Worm (Caenorhabditis elegans) whole organism, L4 larva: Measurements from ENCODE around the gene str-61.

Experiments
- F37D6.2 ChIP-seq: sonication (generic microtip); optimal IDR thresholded peaks from 2 replicates; lab custom pipeline; 2016; ENCODE audit warnings: mild to moderate bottlenecking, missing genetic modification characterization, missing compliant biosample characterization
- F49E8.2 ChIP-seq: sonication (generic microtip); optimal IDR thresholded peaks from 2 replicates; lab custom pipeline; 2016; ENCODE audit warnings: missing compliant biosample characterization, mild to moderate bottlenecking, missing genetic modification characterization, borderline replicate concordance
- R02D3.7 ChIP-seq: fragments of 150-350 bp; sonication (generic microtip); optimal IDR thresholded peaks from 3 replicates; lab custom pipeline; 2014; ENCODE audit warnings: missing biosample characterization, missing genetic modification characterization
- ZK546.5 ChIP-seq, 2 experiments: sonication (generic microtip); optimal IDR thresholded peaks; 2 replicates each; lab custom pipeline; 2017; ENCODE audit warnings: missing biosample characterization in 2 of 2, missing genetic modification characterization in 2 of 2
- aha-1 ChIP-seq: fragments of 150-350 bp; peaks from one replicate; lab custom pipeline; 2014; ENCODE audit warnings: missing biosample characterization, missing genetic modification characterization
- aly-2 ChIP-seq: sonication (generic microtip); optimal IDR thresholded peaks from 2 replicates; lab custom pipeline; 2018; ENCODE audit warnings: missing biosample characterization, missing genetic modification characterization
- attf-4 ChIP-seq: sonication (generic microtip); optimal IDR thresholded peaks from 3 replicates; lab custom pipeline; 2017; ENCODE audit warnings: missing biosample characterization, missing genetic modification characterization
- ceh-82 ChIP-seq: sonication (generic microtip); optimal IDR thresholded peaks from 2 replicates; lab custom pipeline; 2017; ENCODE audit warnings: missing biosample characterization, missing genetic modification characterization
- ces-1 ChIP-seq: fragments of 150-350 bp; sonication (generic microtip); optimal IDR thresholded peaks from 4 replicates; lab custom pipeline; 2014; ENCODE audit warnings: missing biosample characterization, missing genetic modification reagents, missing genetic modification characterization
- ctbp-1 ChIP-seq: fragments of 200-800 bp; sonication (Bioruptor generic); IDR thresholded peaks from 2 replicates; pipeline ENCODE4 v1.3.6; 2022; ENCODE audit warnings: missing genetic modification reagents, missing genetic modification characterization, missing compliant biosample characterization
- dpl-1 ChIP-seq: fragments of 150-350 bp; optimal IDR thresholded peaks from 2 replicates; lab custom pipeline; 2014; ENCODE audit warnings: missing biosample characterization, missing genetic modification reagents, missing genetic modification characterization
- fkh-10 ChIP-seq: fragments of 150-350 bp; optimal IDR thresholded peaks from 2 replicates; lab custom pipeline; 2014; ENCODE audit warnings: missing biosample characterization, missing genetic modification reagents, missing genetic modification characterization
- hlh-11 ChIP-seq: fragments of 200-800 bp; sonication (Bioruptor generic); optimal IDR thresholded peaks from 2 replicates; lab custom pipeline; 2018; ENCODE audit warnings: mild to moderate bottlenecking, missing genetic modification characterization, missing compliant biosample characterization
- hlh-30 ChIP-seq: sonication (generic microtip); optimal IDR thresholded peaks from 2 replicates; lab custom pipeline; 2017; ENCODE audit warnings: antibody characterized with exemption, mild to moderate bottlenecking, missing genetic modification characterization, missing compliant biosample characterization; ENCODE audit not compliant: insufficient read depth
- jun-1 ChIP-seq: fragments of 150-350 bp; optimal IDR thresholded peaks from 2 replicates; lab custom pipeline; 2014; ENCODE audit warnings: missing biosample characterization, missing genetic modification reagents, missing genetic modification characterization
- lim-7 ChIP-seq: fragments of 200-800 bp; sonication (Bioruptor generic); IDR thresholded peaks from 2 replicates; pipeline ENCODE4 v1.3.6; 2022; ENCODE audit warnings: missing genetic modification characterization, missing compliant biosample characterization
- lin-29 ChIP-seq: fragments of 200-800 bp; sonication (Bioruptor generic); IDR thresholded peaks from 2 replicates; pipeline ENCODE4 v1.3.6; 2022; ENCODE audit warnings: missing genetic modification reagents, missing genetic modification characterization, missing compliant biosample characterization
- lir-3 ChIP-seq: sonication (generic microtip); optimal IDR thresholded peaks from 2 replicates; lab custom pipeline; 2016; ENCODE audit warnings: mild to moderate bottlenecking, missing genetic modification characterization, missing compliant biosample characterization
- lsy-2 ChIP-seq, 2 experiments: fragments of 150-350 bp in 1 of 2; sonication (generic microtip) in 1 of 2; optimal IDR thresholded peaks; 2 replicates each; lab custom pipeline; 2014 to 2017; ENCODE audit warnings: missing biosample characterization in 2 of 2, missing genetic modification characterization in 2 of 2
- mes-2 ChIP-seq: sonication (generic microtip); optimal IDR thresholded peaks from 2 replicates; lab custom pipeline; 2016; ENCODE audit warnings: missing genotype, mild to moderate bottlenecking, missing genetic modification characterization, missing compliant biosample characterization; ENCODE audit not compliant: poor library complexity, severe bottlenecking
- mxl-2 ChIP-seq: fragments of 200-800 bp; sonication (Bioruptor generic); conservative IDR thresholded peaks from 2 replicates; pipeline ENCODE4 v1.3.6; 2022; ENCODE audit warnings: missing genetic modification reagents, missing genetic modification characterization, missing compliant biosample characterization
- nhr-28 ChIP-seq: fragments of 150-350 bp; optimal IDR thresholded peaks from 2 replicates; lab custom pipeline; 2014; ENCODE audit warnings: missing biosample characterization, missing genetic modification characterization
- nhr-41 ChIP-seq: fragments of 200-800 bp; sonication (Bioruptor generic); IDR thresholded peaks from 2 replicates; pipeline ENCODE4 v1.3.6; 2022; ENCODE audit warnings: missing genetic modification reagents, missing genetic modification characterization, missing compliant biosample characterization
- php-3 ChIP-seq: fragments of 200-800 bp; sonication (Bioruptor generic); IDR thresholded peaks from 2 replicates; pipeline ENCODE4 v1.3.6; 2022; ENCODE audit warnings: missing genetic modification reagents, missing genetic modification characterization, missing compliant biosample characterization
- pqm-1 ChIP-seq: sonication (generic microtip); optimal IDR thresholded peaks from 2 replicates; lab custom pipeline; 2017; ENCODE audit warnings: missing biosample characterization, missing genetic modification characterization
- rbr-2 ChIP-seq: sonication (generic microtip); optimal IDR thresholded peaks from 2 replicates; lab custom pipeline; 2016; ENCODE audit warnings: missing genotype, missing genetic modification characterization, missing compliant biosample characterization
- set-16 ChIP-seq: fragments of 200-800 bp; sonication (Bioruptor generic); IDR thresholded peaks from 2 replicates; pipeline ENCODE4 v1.3.6; 2022; ENCODE audit warnings: missing genetic modification reagents, missing genetic modification characterization, missing compliant biosample characterization
- snpc-1.2 ChIP-seq: fragments of 200-800 bp; sonication (Bioruptor generic); IDR thresholded peaks from 2 replicates; pipeline ENCODE4 v1.3.6; 2022; ENCODE audit warnings: missing genetic modification reagents, missing genetic modification characterization, missing compliant biosample characterization
- unc-62 ChIP-seq, 3 experiments: fragments of 150-350 bp in 1 of 3; sonication (generic microtip); optimal IDR thresholded peaks in 2 of 3; peaks in 1 of 3; 1 replicate in 1 of 3; 2 replicates in 2 of 3; lab custom pipeline; 2014 to 2017; ENCODE audit warnings: missing biosample characterization in 3 of 3, missing genetic modification characterization in 3 of 3, missing genetic modification reagents in 3 of 3, missing genotype in 1 of 3
- ztf-11 ChIP-seq: fragments of 150-350 bp; optimal IDR thresholded peaks from 2 replicates; lab custom pipeline; 2014; ENCODE audit warnings: missing biosample characterization, missing genetic modification characterization

str-61 gene

ce11 chrV:16635911-16636310, 35.2 kb downstream of the str-61 start, which contains the start of gene mltn-11:
TSS of gene mltn-11 (plus strand) at chrV:16636186.
- TF ChIP-seq set-16 (no peak), mxl-2 (GFP tag; lab: Robert Waterston, UW) (no peak), dpl-1 (GFP tag; lab: Kevin White, UChicago) (no peak), ZK546.5 (tag; optimal IDR thresholded peaks at IDR 0.05; lab: Kevin White, UChicago) (no peak), lim-7 (GFP tag; lab: Robert Waterston, UW) (no peak), ces-1 (GFP tag; lab: Kevin White, UChicago) (no peak), jun-1 (tag; lab: Kevin White, UChicago) (no peak), lsy-2 (tag; optimal IDR thresholded peaks at IDR 0.05; lab: Kevin White, UChicago) (no peak), F49E8.2 (tag; lab: Kevin White, UChicago) (no peak)

ce11 chrV:16629600-16629999, 41.5 kb downstream of the str-61 start, which contains the start of gene srd-21:
TSS of gene srd-21 (plus strand) at chrV:16629900.
- peak; percentile 58 for TF ChIP-seq aha-1 (tag; lab: Kevin White, UChicago)
- TF ChIP-seq unc-62 (GFP tag; optimal IDR thresholded peaks at IDR 0.05 in 1 of 2; lab: Kevin White, UChicago) = peak in 1 of 2 experiments; percentile 27
- no peak for TF ChIP-seq unc-62 (tag; optimal IDR thresholded peaks at IDR 0.05; lab: Kevin White, UChicago)
- no peak for TF ChIP-seq R02D3.7 (tag; lab: Kevin White, UChicago)
- TF ChIP-seq ces-1 (GFP tag; lab: Kevin White, UChicago) = no peak
- no peak for TF ChIP-seq pqm-1

ce11 chrV:16628991-16629390, 42.1 kb downstream of the str-61 start, which contains the start of gene W06G6.2:
TSS of gene W06G6.2 (plus strand) at chrV:16629291.
- TF ChIP-seq ctbp-1 (GFP tag; lab: Robert Waterston, UW) (no peak), nhr-41 (GFP tag; lab: Robert Waterston, UW) (no peak), ceh-82 (no peak)

- TF ChIP-seq lsy-2 (tag; optimal IDR thresholded peaks at IDR 0.05; lab: Kevin White, UChicago) = no peak
- peak; percentile 62 for TF ChIP-seq pqm-1
- no peak for TF ChIP-seq R02D3.7 (tag; lab: Kevin White, UChicago)
- TF ChIP-seq nhr-28 (tag; lab: Kevin White, UChicago) = peak; percentile 7
- TF ChIP-seq php-3 (GFP tag; lab: Robert Waterston, UW) = peak; percentile 59; the same call in 1 of the 2 replicates
- peak; percentile 4 for TF ChIP-seq hlh-11 (tag; lab: Kevin White, UChicago)
Measured at ce11 chrV:16627962-16628361, 43.1 kb downstream of the str-61 start, which contains the start of gene oac-53. TSS of gene oac-53 (minus strand) at chrV:16627970.

- TF ChIP-seq ZK546.5 (tag; optimal IDR thresholded peaks at IDR 0.05; lab: Kevin White, UChicago) (no peak), F37D6.2 (no peak), unc-62 (GFP tag; optimal IDR thresholded peaks at IDR 0.05 in 1 of 2; lab: Kevin White, UChicago) (peak in 1 of 2 experiments; percentile 20), unc-62 (tag; optimal IDR thresholded peaks at IDR 0.05; lab: Kevin White, UChicago) (no peak), hlh-30 (tag; lab: Kevin White, UChicago) (no peak), lin-29 (no peak), attf-4 (no peak), snpc-1.2 (GFP tag; lab: Robert Waterston, UW) (0 out of 2 replicates have a peak, but pooled peaks have one; percentile 9), fkh-10 (GFP tag; lab: Kevin White, UChicago) (no peak), lir-3 (tag; lab: Kevin White, UChicago) (no peak), set-16 (no peak; the same call in 1 of the 2 replicates), hlh-11 (tag; lab: Kevin White, UChicago) (no peak), aly-2 (tag; lab: Kevin White, UChicago) (no peak), ztf-11 (no peak), mes-2 (tag; lab: Kevin White, UChicago) (no peak), rbr-2 (tag; lab: Kevin White, UChicago) (no peak)
Measured at ce11 chrV:16622754-16623261, 48.3 kb downstream of the str-61 start, which contains the start of gene Y70C5A.2. TSS of gene Y70C5A.2 (minus strand) at chrV:16623211.
